Fruit fly (Drosophila melanogaster): ENCODE results near the gene Pex19.

Pex19 gene

dm6 chr2L:12093652-12094051 is 2.0 kb downstream of the Pex19 start:
- TF ChIP-seq ttk (optimal IDR thresholded peaks at IDR 0.05), result no peak

- TF ChIP-seq Myc (optimal IDR thresholded peaks at IDR 0.05) (no peak), psq (optimal IDR thresholded peaks at IDR 0.05) (no peak), h (optimal IDR thresholded peaks at IDR 0.05) (no peak), Sin3A (optimal IDR thresholded peaks at IDR 0.05) (no peak), ttk (optimal IDR thresholded peaks at IDR 0.05) (no peak), insv (optimal IDR thresholded peaks at IDR 0.05) (no peak)
Observed at dm6 chr2L:12096396-12096813, 4.8 kb downstream of the Pex19 start, which contains the start of the genes CG6712 and Mt2. TSS of gene CG6712 (minus strand) at chr2L:12096511. TSS of gene Mt2 (plus strand) at chr2L:12096525.

- TF ChIP-seq Sin3A (optimal IDR thresholded peaks at IDR 0.05) (no peak), psq (optimal IDR thresholded peaks at IDR 0.05) (no peak), h (optimal IDR thresholded peaks at IDR 0.05) (no peak), insv (optimal IDR thresholded peaks at IDR 0.05) (no peak), Myc (optimal IDR thresholded peaks at IDR 0.05) (no peak), ttk (optimal IDR thresholded peaks at IDR 0.05) (no peak)
Observed at dm6 chr2L:12097698-12098097, 6.1 kb downstream of the Pex19 start, which contains the start of gene Ced-12. TSS of gene Ced-12 (plus strand) at chr2L:12097838.

dm6 chr2L:12103231-12104210 is 11.9 kb downstream of the Pex19 start, which contains the start of the genes Patsas and ThrRS:
TSS of gene Patsas (minus strand) at chr2L:12103285.
TSS of gene ThrRS (plus strand) at chr2L:12103751.
- TF ChIP-seq Sin3A (optimal IDR thresholded peaks at IDR 0.05) (no peak), h (optimal IDR thresholded peaks at IDR 0.05) (no peak), Myc (optimal IDR thresholded peaks at IDR 0.05) (no peak)

- no peak for TF ChIP-seq psq (optimal IDR thresholded peaks at IDR 0.05)
- TF ChIP-seq Sin3A (optimal IDR thresholded peaks at IDR 0.05), result no peak
- TF ChIP-seq h (optimal IDR thresholded peaks at IDR 0.05), result no peak
- no peak for TF ChIP-seq insv (optimal IDR thresholded peaks at IDR 0.05)
- TF ChIP-seq ttk (optimal IDR thresholded peaks at IDR 0.05), result no peak
- TF ChIP-seq Myc (optimal IDR thresholded peaks at IDR 0.05), result no peak
Observed at dm6 chr2L:12107087-12107486, 15.5 kb downstream of the Pex19 start.

dm6 chr2L:12108779-12109564 is 17.4 kb downstream of the Pex19 start, which contains the start of the genes Rab6 and Phae1:
TSS of gene Rab6 (minus strand) at chr2L:12109116.
TSS of gene Phae1 (plus strand) at chr2L:12109417.
- TF ChIP-seq insv (optimal IDR thresholded peaks at IDR 0.05), result no peak
- TF ChIP-seq psq (optimal IDR thresholded peaks at IDR 0.05), result no peak
- TF ChIP-seq Myc (optimal IDR thresholded peaks at IDR 0.05), result no peak
- TF ChIP-seq h (optimal IDR thresholded peaks at IDR 0.05), result no peak
- TF ChIP-seq Sin3A (optimal IDR thresholded peaks at IDR 0.05), result no peak
- no peak for TF ChIP-seq ttk (optimal IDR thresholded peaks at IDR 0.05)

- no peak for TF ChIP-seq Sin3A (optimal IDR thresholded peaks at IDR 0.05)
- no peak for TF ChIP-seq ttk (optimal IDR thresholded peaks at IDR 0.05)
- TF ChIP-seq insv (optimal IDR thresholded peaks at IDR 0.05), result no peak
- no peak for TF ChIP-seq psq (optimal IDR thresholded peaks at IDR 0.05)
- TF ChIP-seq Myc (optimal IDR thresholded peaks at IDR 0.05), result no peak
- TF ChIP-seq h (optimal IDR thresholded peaks at IDR 0.05), result no peak
Observed at dm6 chr2L:12110810-12111209, 19.2 kb downstream of the Pex19 start, which contains the start of gene Phae2. TSS of gene Phae2 (plus strand) at chr2L:12111110.

- TF ChIP-seq Sin3A (optimal IDR thresholded peaks at IDR 0.05) (no peak), psq (optimal IDR thresholded peaks at IDR 0.05) (no peak), insv (optimal IDR thresholded peaks at IDR 0.05) (no peak), ttk (optimal IDR thresholded peaks at IDR 0.05) (no peak), Myc (optimal IDR thresholded peaks at IDR 0.05) (no peak), h (optimal IDR thresholded peaks at IDR 0.05) (no peak)
Observed at dm6 chr2L:12112943-12113557, 21.4 kb downstream of the Pex19 start.

dm6 chr2L:12114159-12114558 is 22.5 kb downstream of the Pex19 start, which contains the start of gene CG17211:
TSS of gene CG17211 (plus strand) at chr2L:12114360.
- TF ChIP-seq h (optimal IDR thresholded peaks at IDR 0.05) (no peak), ttk (optimal IDR thresholded peaks at IDR 0.05) (no peak), insv (optimal IDR thresholded peaks at IDR 0.05) (no peak), Sin3A (optimal IDR thresholded peaks at IDR 0.05) (no peak), psq (optimal IDR thresholded peaks at IDR 0.05) (no peak), Myc (optimal IDR thresholded peaks at IDR 0.05) (no peak)

- TF ChIP-seq insv (optimal IDR thresholded peaks at IDR 0.05) (no peak), Sin3A (optimal IDR thresholded peaks at IDR 0.05) (no peak), psq (optimal IDR thresholded peaks at IDR 0.05) (no peak)
Observed at dm6 chr2L:12115809-12116208, 24.2 kb downstream of the Pex19 start.

dm6 chr2L:12120000-12120399 is 28.4 kb downstream of the Pex19 start:
- TF ChIP-seq h (optimal IDR thresholded peaks at IDR 0.05) (no peak), insv (optimal IDR thresholded peaks at IDR 0.05) (no peak), ttk (optimal IDR thresholded peaks at IDR 0.05) (no peak), psq (optimal IDR thresholded peaks at IDR 0.05) (no peak), Sin3A (optimal IDR thresholded peaks at IDR 0.05) (no peak), Myc (optimal IDR thresholded peaks at IDR 0.05) (no peak)
